Worm (Caenorhabditis elegans) whole organism, L2 larva: Measurements from ENCODE around the gene eri-9.
A peak's percentile ranks its signal among the peaks of the same experiment; 100 is the strongest.

Source experiments
- C34F6.9 ChIP-seq: fragments of 150-350 bp; optimal IDR thresholded peaks from 2 replicates; lab custom pipeline; 2014; ENCODE audit warnings: missing biosample characterization, missing genetic modification characterization
- F13H6.1 ChIP-seq: sonication (generic microtip); optimal IDR thresholded peaks from 2 replicates; lab custom pipeline; 2016; ENCODE audit warnings: missing genetic modification characterization, missing compliant biosample characterization
- R02D3.7 ChIP-seq: fragments of 150-350 bp; optimal IDR thresholded peaks from 2 replicates; lab custom pipeline; 2014; ENCODE audit warnings: missing biosample characterization, missing genetic modification characterization
- Y55F3AM.14 ChIP-seq: fragments of 200-800 bp; sonication (Bioruptor generic); optimal IDR thresholded peaks from 2 replicates; lab custom pipeline; 2018; ENCODE audit warnings: mild to moderate bottlenecking, missing genetic modification characterization, missing compliant biosample characterization
- ZK546.5 ChIP-seq: sonication (generic microtip); optimal IDR thresholded peaks from 2 replicates; lab custom pipeline; 2017; ENCODE audit warnings: missing biosample characterization, missing genetic modification characterization
- alr-1 ChIP-seq: fragments of 150-350 bp; optimal IDR thresholded peaks from 2 replicates; lab custom pipeline; 2014; ENCODE audit warnings: missing biosample characterization, missing genetic modification characterization
- aly-2 ChIP-seq: fragments of 150-350 bp; optimal IDR thresholded peaks from 2 replicates; lab custom pipeline; 2014; ENCODE audit warnings: missing biosample characterization, missing genetic modification characterization
- ama-1 ChIP-seq: fragments of 150-350 bp; optimal IDR thresholded peaks from 2 replicates; lab custom pipeline; 2018; ENCODE audit warnings: inconsistent platforms
- blmp-1 ChIP-seq: sonication (generic microtip); optimal IDR thresholded peaks from 2 replicates; lab custom pipeline; 2017; ENCODE audit warnings: missing genetic modification characterization, mild to moderate bottlenecking, missing compliant biosample characterization, antibody characterized with exemption, moderate library complexity; ENCODE audit not compliant: insufficient read depth
- ceh-16 ChIP-seq: fragments of 150-350 bp; optimal IDR thresholded peaks from 2 replicates; lab custom pipeline; 2014; ENCODE audit warnings: missing biosample characterization, missing genetic modification characterization
- ceh-82 ChIP-seq: fragments of 150-350 bp; optimal IDR thresholded peaks from 2 replicates; lab custom pipeline; 2014; ENCODE audit warnings: missing biosample characterization, missing genetic modification characterization
- crh-2 ChIP-seq: sonication (generic microtip); optimal IDR thresholded peaks from 2 replicates; lab custom pipeline; 2017; ENCODE audit warnings: missing biosample characterization, missing genetic modification characterization
- dmd-4 ChIP-seq: sonication (generic microtip); optimal IDR thresholded peaks from 2 replicates; lab custom pipeline; 2017; ENCODE audit warnings: missing biosample characterization, missing genetic modification characterization
- egl-27 ChIP-seq: sonication (generic microtip); optimal IDR thresholded peaks from 3 replicates; lab custom pipeline; 2017; ENCODE audit warnings: missing biosample characterization, missing genetic modification reagents, missing genetic modification characterization
- elt-1 ChIP-seq: fragments of 150-350 bp; optimal IDR thresholded peaks from 2 replicates; lab custom pipeline; 2014; ENCODE audit warnings: missing biosample characterization, missing genetic modification characterization
- elt-3 ChIP-seq: sonication (generic microtip); optimal IDR thresholded peaks from 2 replicates; lab custom pipeline; 2017; ENCODE audit warnings: missing biosample characterization, missing genetic modification characterization
- fos-1 ChIP-seq: fragments of 150-350 bp; optimal IDR thresholded peaks from 2 replicates; lab custom pipeline; 2014; ENCODE audit warnings: missing biosample characterization, missing genetic modification characterization
- gmeb-1 ChIP-seq: fragments of 150-350 bp; optimal IDR thresholded peaks from 2 replicates; lab custom pipeline; 2014; ENCODE audit warnings: missing biosample characterization, missing genetic modification characterization
- lin-11 ChIP-seq: fragments of 150-350 bp; sonication (generic microtip); optimal IDR thresholded peaks from 2 replicates; lab custom pipeline; 2014; ENCODE audit warnings: missing biosample characterization, missing genetic modification characterization, inconsistent platforms, mixed read lengths
- lin-13 ChIP-seq: fragments of 150-350 bp; optimal IDR thresholded peaks from 2 replicates; lab custom pipeline; 2014; ENCODE audit warnings: missing biosample characterization, missing genetic modification reagents, missing genetic modification characterization
- lin-39 ChIP-seq: fragments of 150-350 bp; optimal IDR thresholded peaks from 2 replicates; lab custom pipeline; 2014; ENCODE audit warnings: missing biosample characterization, missing genetic modification reagents, missing genetic modification characterization
- lsy-2 ChIP-seq, 2 experiments: fragments of 150-350 bp in 1 of 2; sonication (generic microtip) in 1 of 2; optimal IDR thresholded peaks; 2 replicates each; lab custom pipeline; 2014 to 2017; ENCODE audit warnings: missing biosample characterization in 2 of 2, missing genetic modification characterization in 2 of 2
- mab-5 ChIP-seq: fragments of 150-350 bp; optimal IDR thresholded peaks from 2 replicates; lab custom pipeline; 2014; ENCODE audit warnings: missing biosample characterization, missing genetic modification characterization
- mbf-1 ChIP-seq: sonication (generic microtip); optimal IDR thresholded peaks from 2 replicates; lab custom pipeline; 2017; ENCODE audit warnings: missing biosample characterization, missing genetic modification characterization
- mdl-1 ChIP-seq, 2 experiments: fragments of 150-350 bp in 1 of 2; sonication (generic microtip) in 1 of 2; optimal IDR thresholded peaks; 2 replicates each; lab custom pipeline; 2017; ENCODE audit warnings: missing biosample characterization in 2 of 2, missing genetic modification characterization in 2 of 2
- nhr-10 ChIP-seq: sonication (generic microtip); optimal IDR thresholded peaks from 2 replicates; lab custom pipeline; 2017; ENCODE audit warnings: missing biosample characterization, missing genetic modification characterization
- nhr-11 ChIP-seq: fragments of 150-350 bp; optimal IDR thresholded peaks from 2 replicates; lab custom pipeline; 2014; ENCODE audit warnings: missing biosample characterization, missing genetic modification characterization
- nhr-12 ChIP-seq: fragments of 150-350 bp; optimal IDR thresholded peaks from 2 replicates; lab custom pipeline; 2014; ENCODE audit warnings: missing biosample characterization, missing genetic modification characterization
- nhr-129 ChIP-seq: fragments of 150-350 bp; optimal IDR thresholded peaks from 2 replicates; lab custom pipeline; 2014; ENCODE audit warnings: missing biosample characterization, missing genetic modification characterization
- nhr-21 ChIP-seq: fragments of 150-350 bp; optimal IDR thresholded peaks from 2 replicates; lab custom pipeline; 2014; ENCODE audit warnings: missing biosample characterization, missing genetic modification characterization
- nhr-23 ChIP-seq: fragments of 150-350 bp; optimal IDR thresholded peaks from 2 replicates; lab custom pipeline; 2014; ENCODE audit warnings: missing biosample characterization, missing genetic modification reagents, missing genetic modification characterization
- nhr-237 ChIP-seq: fragments of 150-350 bp; optimal IDR thresholded peaks from 2 replicates; lab custom pipeline; 2014; ENCODE audit warnings: missing biosample characterization, missing genetic modification characterization
- nhr-25 ChIP-seq: fragments of 150-350 bp; sonication (generic microtip); optimal IDR thresholded peaks from 3 replicates; lab custom pipeline; 2014; ENCODE audit warnings: missing biosample characterization, missing genetic modification characterization
- nhr-6 ChIP-seq: fragments of 150-350 bp; optimal IDR thresholded peaks from 2 replicates; lab custom pipeline; 2014; ENCODE audit warnings: missing biosample characterization, missing genetic modification characterization
- nhr-77 ChIP-seq: fragments of 150-350 bp; optimal IDR thresholded peaks from 2 replicates; lab custom pipeline; 2014; ENCODE audit warnings: missing biosample characterization, missing genetic modification characterization
- peb-1 ChIP-seq: fragments of 150-350 bp; optimal IDR thresholded peaks from 2 replicates; lab custom pipeline; 2014; ENCODE audit warnings: missing biosample characterization, missing genetic modification characterization
- sem-4 ChIP-seq: fragments of 150-350 bp; optimal IDR thresholded peaks from 2 replicates; lab custom pipeline; 2014; ENCODE audit warnings: missing biosample characterization, missing genetic modification reagents, missing genetic modification characterization
- skn-1 ChIP-seq: sonication (generic microtip); optimal IDR thresholded peaks from 2 replicates; lab custom pipeline; 2017; ENCODE audit warnings: missing biosample characterization, missing genetic modification characterization
- sma-3 ChIP-seq: sonication (generic microtip); optimal IDR thresholded peaks from 2 replicates; lab custom pipeline; 2016; ENCODE audit warnings: missing genetic modification reagents, missing genetic modification characterization, missing compliant biosample characterization
- sma-9 ChIP-seq, 2 experiments: fragments of 150-350 bp in 1 of 2; sonication (generic microtip) in 1 of 2; optimal IDR thresholded peaks; 2 replicates each; lab custom pipeline; 2014 to 2016; ENCODE audit warnings: missing genetic modification characterization in 2 of 2, mild to moderate bottlenecking in 1 of 2, missing biosample characterization in 1 of 2, missing compliant biosample characterization in 1 of 2, missing genetic modification reagents in 1 of 2, moderate library complexity in 1 of 2
- snpc-4 ChIP-seq: fragments of 150-350 bp; optimal IDR thresholded peaks from 2 replicates; lab custom pipeline; 2014; ENCODE audit warnings: missing biosample characterization, missing genetic modification characterization
- unc-39 ChIP-seq: fragments of 150-350 bp; optimal IDR thresholded peaks from 2 replicates; lab custom pipeline; 2014; ENCODE audit warnings: missing biosample characterization, missing genetic modification characterization
- unc-55 ChIP-seq: fragments of 150-350 bp; sonication (generic microtip); optimal IDR thresholded peaks from 3 replicates; lab custom pipeline; 2014; ENCODE audit warnings: missing biosample characterization, missing genetic modification reagents, missing genetic modification characterization
- unc-62 ChIP-seq: fragments of 150-350 bp; optimal IDR thresholded peaks from 2 replicates; lab custom pipeline; 2014; ENCODE audit warnings: missing biosample characterization, missing genetic modification reagents, missing genetic modification characterization
- zag-1 ChIP-seq: fragments of 150-350 bp; optimal IDR thresholded peaks from 2 replicates; lab custom pipeline; 2014; ENCODE audit warnings: missing biosample characterization, missing genetic modification characterization
- ztf-1 ChIP-seq: fragments of 200-800 bp; sonication (Bioruptor generic); conservative IDR thresholded peaks from 2 replicates; pipeline ENCODE4 v1.3.6; 2022; ENCODE audit warnings: missing genetic modification characterization, missing compliant biosample characterization
- ztf-11 ChIP-seq: sonication (generic microtip); optimal IDR thresholded peaks from 2 replicates; lab custom pipeline; 2017; ENCODE audit warnings: missing biosample characterization, missing genetic modification characterization
- ztf-4 ChIP-seq: fragments of 150-350 bp; optimal IDR thresholded peaks from 2 replicates; lab custom pipeline; 2014; ENCODE audit warnings: missing biosample characterization, missing genetic modification characterization

eri-9 gene

DNA sequence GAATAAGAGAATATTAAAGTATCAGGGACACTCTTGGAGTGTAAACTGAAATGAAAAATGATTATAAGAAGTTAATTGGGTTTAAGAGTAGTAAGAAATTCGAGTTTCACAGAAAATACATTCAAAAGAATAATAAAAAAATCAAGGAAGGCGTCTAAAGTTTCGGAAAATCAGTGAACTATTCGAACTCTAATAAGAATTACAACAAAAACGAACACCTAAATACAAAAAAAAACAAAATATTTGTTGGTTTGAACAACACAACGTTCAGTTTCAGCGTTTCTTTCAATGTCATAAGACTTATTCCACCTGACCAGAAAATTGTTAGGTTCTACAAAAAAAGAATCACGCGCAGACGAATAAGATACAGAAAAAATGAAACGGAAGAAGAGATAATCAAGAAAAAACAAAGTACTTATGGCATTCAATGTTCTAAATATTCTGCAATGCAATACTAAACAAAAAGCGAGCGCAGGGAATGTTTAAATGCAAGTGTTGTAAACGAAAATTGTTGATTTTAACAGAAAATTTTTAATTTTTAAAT lies 33.1 kb upstream of the eri-9 start, which contains the start of gene nhl-2:
TSS of gene nhl-2 (minus strand) at position 51 of the 544 bp plus-strand sequence.
- TF ChIP-seq snpc-4 (tag; lab: Kevin White, UChicago) (no peak), ZK546.5 (tag; lab: Kevin White, UChicago) (no peak), crh-2 (tag; lab: Kevin White, UChicago) (no peak), ceh-82 (tag; lab: Kevin White, UChicago) (no peak), unc-62 (GFP tag; lab: Kevin White, UChicago) (no peak), sma-3 (GFP tag; lab: Kevin White, UChicago) (no peak), blmp-1 (no peak), nhr-129 (tag; lab: Kevin White, UChicago) (no peak), nhr-10 (no peak)

DNA sequence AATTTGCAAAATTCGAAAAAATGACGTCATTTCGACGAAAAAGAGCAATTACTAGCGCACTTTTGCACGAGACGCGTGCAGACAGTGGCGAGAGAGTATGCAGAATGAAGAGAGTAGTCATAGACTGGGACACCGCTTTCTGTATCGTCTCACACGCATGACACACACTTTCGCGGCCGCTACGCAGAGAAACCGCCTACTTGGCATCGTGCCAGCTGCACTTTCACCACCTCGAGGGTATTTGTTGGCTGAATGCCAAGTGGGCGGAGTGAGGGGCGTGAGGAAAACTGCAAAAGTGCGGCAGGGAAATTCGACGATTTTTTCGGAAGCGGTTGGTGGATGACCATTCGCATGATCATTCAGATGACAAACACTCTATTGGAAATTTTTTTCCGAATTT lies 32.5 kb upstream of the eri-9 start:
- TF ChIP-seq lin-13 (GFP tag; lab: Kevin White, UChicago) (peak; percentile 98), nhr-237 (tag; lab: Kevin White, UChicago) (peak; percentile 87), lin-11 (tag; lab: Kevin White, UChicago) (peak; percentile 99), egl-27 (tag; lab: Kevin White, UChicago) (peak; percentile 98), fos-1 (peak; percentile 100), ztf-4 (tag; lab: Kevin White, UChicago) (peak; percentile 99), mdl-1 (tag; optimal IDR thresholded peaks at IDR 0.05; lab: Kevin White, UChicago) (peak; percentile 94 to 99), nhr-77 (peak; percentile 89), blmp-1 (peak; percentile 99), peb-1 (peak; percentile 41), unc-62 (GFP tag; lab: Kevin White, UChicago) (peak; percentile 95), nhr-6 (tag; lab: Kevin White, UChicago) (peak; percentile 97), unc-39 (no peak), nhr-11 (tag; lab: Kevin White, UChicago) (no peak), ceh-16 (tag; lab: Kevin White, UChicago) (peak; percentile 99), gmeb-1 (tag; lab: Kevin White, UChicago) (peak; percentile 93), C34F6.9 (tag; lab: Kevin White, UChicago) (peak; percentile 99), ztf-11 (tag; lab: Kevin White, UChicago) (no peak), nhr-10 (peak; percentile 86), zag-1 (tag; lab: Kevin White, UChicago) (peak; percentile 98), aly-2 (no peak), ceh-82 (tag; lab: Kevin White, UChicago) (peak; percentile 92), F13H6.1 (tag; lab: Kevin White, UChicago) (peak; percentile 100), mab-5 (tag; lab: Kevin White, UChicago) (peak; percentile 96), ama-1 (lab: Kevin White, UChicago) (peak; percentile 36), mbf-1 (tag; lab: Kevin White, UChicago) (no peak), alr-1 (tag; lab: Kevin White, UChicago) (peak; percentile 67), nhr-25 (tag; lab: Kevin White, UChicago) (peak; percentile 99), unc-55 (peak; percentile 99), dmd-4 (tag; lab: Kevin White, UChicago) (peak; percentile 68), nhr-12 (tag; lab: Kevin White, UChicago) (peak; percentile 65), crh-2 (tag; lab: Kevin White, UChicago) (peak; percentile 99), lsy-2 (tag; optimal IDR thresholded peaks at IDR 0.05; lab: Kevin White, UChicago) (peak; percentile 94 to 97), nhr-129 (tag; lab: Kevin White, UChicago) (peak; percentile 99), sem-4 (peak; percentile 99), sma-9 (GFP tag; optimal IDR thresholded peaks at IDR 0.05; lab: Kevin White, UChicago) (peak; percentile 99), sma-9 (tag; optimal IDR thresholded peaks at IDR 0.05; lab: Kevin White, UChicago) (no peak), R02D3.7 (tag; lab: Kevin White, UChicago) (peak; percentile 69), Y55F3AM.14 (peak; percentile 99), nhr-23 (tag; lab: Kevin White, UChicago) (no peak), elt-3 (tag; lab: Kevin White, UChicago) (no peak), lin-39 (tag; lab: Kevin White, UChicago) (peak; percentile 77), elt-1 (tag; lab: Kevin White, UChicago) (peak; percentile 19), snpc-4 (tag; lab: Kevin White, UChicago) (peak; percentile 89), skn-1 (tag; lab: Kevin White, UChicago) (peak; percentile 41), nhr-21 (tag; lab: Kevin White, UChicago) (peak; percentile 99), ZK546.5 (tag; lab: Kevin White, UChicago) (peak; percentile 88), sma-3 (GFP tag; lab: Kevin White, UChicago) (peak; percentile 100), ztf-1 (0 out of 2 replicates have a peak, but pooled peaks have one; percentile 58)
